Worm (Caenorhabditis elegans): ENCODE data around the gene mup-2.

- no peak for TF ChIP-seq sea-1 (GFP tag; conservative IDR thresholded peaks at IDR 0.05)
- TF ChIP-seq ama-1 (optimal IDR thresholded peaks at IDR 0.05) = no peak
- TF ChIP-seq ceh-36 (tag; optimal IDR thresholded peaks at IDR 0.05) = no peak
- no peak for TF ChIP-seq B0310.2 (tag; optimal IDR thresholded peaks at IDR 0.05)
- no peak for TF ChIP-seq hnd-1 (tag; optimal IDR thresholded peaks at IDR 0.05)
- no peak for TF ChIP-seq pes-1 (GFP tag; IDR thresholded peaks at IDR 0.05)
- TF ChIP-seq flt-1 (GFP tag; IDR thresholded peaks at IDR 0.05) = no peak
- TF ChIP-seq F13C5.2 (tag; optimal IDR thresholded peaks at IDR 0.05) = no peak
- TF ChIP-seq ceh-13 (GFP tag; optimal IDR thresholded peaks at IDR 0.05) = no peak
- no peak for TF ChIP-seq aly-1 (tag; optimal IDR thresholded peaks at IDR 0.05)
- no peak for TF ChIP-seq hmg-4 (GFP tag; optimal IDR thresholded peaks at IDR 0.05)
These were observed 1.3 kb downstream of the mup-2 start for ce11 chrX:6408713-6409112.
